Worm (Caenorhabditis elegans) whole organism, midembryonic: ENCODE data around the gene magu-1.
A peak's percentile ranks its signal among the peaks of the same experiment; 100 is the strongest.

Source experiments
- cog-1 ChIP-seq: sonication (generic microtip); optimal IDR thresholded peaks from 2 replicates; lab custom pipeline; 2016; ENCODE audit warnings: missing genetic modification characterization, missing compliant biosample characterization
- flt-1 ChIP-seq: fragments of 200-800 bp; sonication (Bioruptor generic); IDR thresholded peaks from 2 replicates; pipeline ENCODE4 v1.3.6; 2022; ENCODE audit warnings: missing genetic modification characterization, missing compliant biosample characterization
- klf-2 ChIP-seq: fragments of 200-800 bp; sonication (Bioruptor generic); conservative IDR thresholded peaks from 2 replicates; pipeline ENCODE4 v1.3.6; 2022; ENCODE audit warnings: missing genetic modification reagents, missing genetic modification characterization, missing compliant biosample characterization
- med-1 ChIP-seq: sonication (generic microtip); optimal IDR thresholded peaks from 2 replicates; lab custom pipeline; 2017; ENCODE audit warnings: missing genetic modification characterization, mild to moderate bottlenecking, missing compliant biosample characterization, antibody characterized with exemption, missing genetic modification reagents; ENCODE audit not compliant: insufficient read depth
- tab-1 ChIP-seq: fragments of 200-800 bp; sonication (Bioruptor generic); IDR thresholded peaks from 2 replicates; pipeline ENCODE4 v1.3.6; 2022; ENCODE audit warnings: missing genetic modification characterization, missing compliant biosample characterization
- ztf-29 ChIP-seq: fragments of 200-800 bp; sonication (Bioruptor generic); IDR thresholded peaks from 2 replicates; pipeline ENCODE4 v1.3.6; 2022; ENCODE audit warnings: missing genetic modification reagents, missing genetic modification characterization, missing compliant biosample characterization

ce11 chrIII:434361-434941 is 37.1 kb downstream of the magu-1 start, which contains the start of gene affl-2:
- TF ChIP-seq cog-1 (no peak), klf-2 (GFP tag; lab: Robert Waterston, UW) (no peak), med-1 (GFP tag; lab: Kevin White, UChicago) (no peak), ztf-29 (GFP tag; lab: Robert Waterston, UW) (no peak), tab-1 (GFP tag; lab: Robert Waterston, UW) (no peak), flt-1 (GFP tag; lab: Robert Waterston, UW) (peak; percentile 55; the same call in 1 of the 2 replicates)
